Fruit fly (Drosophila melanogaster) whole organism, adult: ENCODE measurements around the gene CG6168.

Experiments used
- CG11617 ChIP-seq: fragments of 200-800 bp; sonication (Bioruptor generic); optimal IDR thresholded peaks from 2 replicates; lab custom pipeline; 2017; ENCODE audit warnings: mild to moderate bottlenecking, missing biosample characterization, missing genetic modification reagents, missing genetic modification characterization
- CG12768 ChIP-seq: fragments of 200-800 bp; sonication (Bioruptor generic); optimal IDR thresholded peaks from 2 replicates; lab custom pipeline; 2017; ENCODE audit warnings: missing biosample characterization, missing genetic modification characterization, mild to moderate bottlenecking, moderate library complexity, missing genetic modification reagents
- CG14711 ChIP-seq: fragments of 200-800 bp; sonication (Bioruptor generic); optimal IDR thresholded peaks from 2 replicates; lab custom pipeline; 2018; ENCODE audit warnings: missing biosample characterization, mild to moderate bottlenecking, missing genetic modification characterization, moderate library complexity
- CG1620 ChIP-seq: fragments of 200-800 bp; sonication (Bioruptor generic); optimal IDR thresholded peaks from 2 replicates; lab custom pipeline; 2016; ENCODE audit warnings: missing biosample characterization, missing genetic modification characterization
- CG33017 ChIP-seq: fragments of 200-800 bp; sonication (Bioruptor generic); optimal IDR thresholded peaks from 2 replicates; lab custom pipeline; 2018; ENCODE audit warnings: missing biosample characterization, mild to moderate bottlenecking, missing genetic modification characterization, moderate library complexity
- CG5204 ChIP-seq: fragments of 200-800 bp; sonication (Bioruptor generic); optimal IDR thresholded peaks from 2 replicates; lab custom pipeline; 2016; ENCODE audit warnings: missing biosample characterization, missing genetic modification characterization
- CG7045 ChIP-seq: fragments of 200-800 bp; sonication (Bioruptor generic); optimal IDR thresholded peaks from 2 replicates; lab custom pipeline; 2017; ENCODE audit warnings: missing biosample characterization, mild to moderate bottlenecking, missing genetic modification characterization
- CG7101 ChIP-seq: fragments of 200-800 bp; sonication (Bioruptor generic); optimal IDR thresholded peaks from 2 replicates; lab custom pipeline; 2018; ENCODE audit warnings: missing biosample characterization, mild to moderate bottlenecking, missing genetic modification characterization, moderate library complexity
- Clk ChIP-seq: fragments of 200-800 bp; sonication (Bioruptor generic); optimal IDR thresholded peaks from 2 replicates; lab custom pipeline; 2017; ENCODE audit warnings: missing biosample characterization, missing genetic modification characterization
- Crg-1 ChIP-seq: fragments of 200-800 bp; sonication (Bioruptor generic); optimal IDR thresholded peaks from 2 replicates; lab custom pipeline; 2016; ENCODE audit warnings: missing biosample characterization, missing genetic modification characterization
- Hr96 ChIP-seq: fragments of 200-800 bp; sonication (Bioruptor generic); optimal IDR thresholded peaks from 2 replicates; lab custom pipeline; 2016; ENCODE audit warnings: missing biosample characterization, missing genetic modification characterization
- Mnt ChIP-seq: fragments of 200-800 bp; sonication (Bioruptor generic); optimal IDR thresholded peaks from 2 replicates; lab custom pipeline; 2016; ENCODE audit warnings: missing biosample characterization, mild to moderate bottlenecking, missing genetic modification characterization
- bab1 ChIP-seq: fragments of 200-800 bp; sonication (Bioruptor generic); optimal IDR thresholded peaks from 3 replicates; lab custom pipeline; 2019; ENCODE audit warnings: missing biosample characterization, mild to moderate bottlenecking, missing genetic modification characterization, moderate library complexity
- cic ChIP-seq: fragments of 200-800 bp; sonication (Bioruptor generic); optimal IDR thresholded peaks from 2 replicates; lab custom pipeline; 2017; ENCODE audit warnings: missing biosample characterization, mild to moderate bottlenecking, missing genetic modification characterization, moderate library complexity
- cnc ChIP-seq, 2 experiments: fragments of >200 bp; optimal IDR thresholded peaks; 2 replicates each; lab custom pipeline; 2017
- kay ChIP-seq: fragments of 200-800 bp; sonication (Bioruptor generic); peaks from one replicate; lab custom pipeline; 2016; ENCODE audit warnings: missing biosample characterization, missing genetic modification characterization, borderline replicate concordance
- ovo ChIP-seq: fragments of 200-800 bp; sonication (Bioruptor generic); optimal IDR thresholded peaks from 2 replicates; lab custom pipeline; 2016; ENCODE audit warnings: missing biosample characterization, missing genetic modification characterization
- pad ChIP-seq: fragments of 200-800 bp; sonication (Bioruptor generic); optimal IDR thresholded peaks from 3 replicates; lab custom pipeline; 2017; ENCODE audit warnings: missing biosample characterization, missing genetic modification characterization, mild to moderate bottlenecking, moderate library complexity, missing genetic modification reagents
- tj ChIP-seq: fragments of 200-800 bp; sonication (Bioruptor generic); optimal IDR thresholded peaks from 3 replicates; lab custom pipeline; 2017; ENCODE audit warnings: missing biosample characterization, mild to moderate bottlenecking, missing genetic modification characterization, moderate library complexity
- toe ChIP-seq: fragments of 200-800 bp; sonication (Bioruptor generic); optimal IDR thresholded peaks from 2 replicates; lab custom pipeline; 2016; ENCODE audit warnings: missing biosample characterization, missing genetic modification characterization

Gene CG6168

DNA sequence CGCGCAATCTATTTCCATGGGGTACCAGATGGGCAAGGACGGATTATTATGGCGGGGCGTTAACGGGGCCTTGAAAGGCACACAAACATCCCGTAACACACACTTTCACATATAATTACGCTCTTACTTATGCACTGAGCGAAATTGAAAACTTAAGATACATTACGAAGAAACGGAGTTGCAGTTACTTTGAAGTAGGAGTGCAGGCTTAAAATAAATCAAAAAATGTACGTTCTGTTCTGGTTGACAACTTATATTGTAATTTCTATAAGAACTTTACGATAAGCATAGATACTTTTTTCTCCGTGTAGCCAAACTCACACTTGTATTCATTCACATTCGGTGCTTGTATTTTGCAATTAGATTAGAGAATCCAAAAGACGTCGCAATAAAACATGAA lies 31.5 kb upstream of the CG6168 start:
- peak; percentile 67 for TF ChIP-seq kay (GFP tag; lab: Kevin White, UChicago)
- peak; percentile 82 for TF ChIP-seq CG7101
- TF ChIP-seq CG5204 (GFP tag; lab: Kevin White, UChicago), result peak; percentile 76
- TF ChIP-seq ovo (GFP tag; lab: Kevin White, UChicago), result peak; percentile 51
- TF ChIP-seq Crg-1 (GFP tag; lab: Kevin White, UChicago), result peak; percentile 27
- TF ChIP-seq cnc (optimal IDR thresholded peaks at IDR 0.05; lab: Kevin White, UChicago), result no peak
- peak; percentile 79 for TF ChIP-seq CG12768 (GFP tag; lab: Kevin White, UChicago)
- TF ChIP-seq bab1 (GFP tag; lab: Kevin White, UChicago), result no peak
- TF ChIP-seq pad (GFP tag; lab: Kevin White, UChicago), result peak; percentile 17
- peak; percentile 77 for TF ChIP-seq Mnt (GFP tag; lab: Kevin White, UChicago)
- peak; percentile 83 for TF ChIP-seq CG11617 (GFP tag; lab: Kevin White, UChicago)
- TF ChIP-seq Clk, result peak; percentile 29
- peak; percentile 83 for TF ChIP-seq CG7045 (GFP tag; lab: Kevin White, UChicago)
- peak; percentile 57 for TF ChIP-seq tj (GFP tag; lab: Kevin White, UChicago)
- peak; percentile 81 for TF ChIP-seq Hr96 (GFP tag; lab: Kevin White, UChicago)
- TF ChIP-seq CG33017 (tag; lab: Kevin White, UChicago), result peak; percentile 78
- peak; percentile 54 for TF ChIP-seq toe
- no peak for TF ChIP-seq cic (GFP tag; lab: Kevin White, UChicago)
- TF ChIP-seq CG14711 (tag; lab: Kevin White, UChicago), result peak; percentile 80
- TF ChIP-seq CG1620 (GFP tag; lab: Kevin White, UChicago), result peak; percentile 45

DNA sequence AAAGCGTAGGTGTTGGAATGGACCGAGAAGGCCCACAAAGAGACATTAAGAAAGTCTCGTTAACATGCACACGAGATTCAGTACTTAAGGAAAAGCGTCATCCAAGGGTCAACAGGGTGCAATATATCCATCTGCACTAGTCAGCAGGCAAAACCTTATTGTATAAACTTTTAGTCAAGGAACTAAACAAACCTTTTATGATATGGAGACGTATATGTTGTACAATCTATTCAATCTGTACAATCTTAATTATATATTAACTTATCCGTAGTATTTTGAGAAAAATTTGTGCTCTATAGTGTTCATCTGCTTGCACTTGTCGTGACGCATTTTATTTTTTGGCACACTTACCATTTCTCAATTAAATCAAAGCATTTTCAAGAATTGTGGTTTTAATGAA lies 30.2 kb upstream of the CG6168 start:
- peak; percentile 11 for TF ChIP-seq CG14711 (tag; lab: Kevin White, UChicago)
- TF ChIP-seq cnc (optimal IDR thresholded peaks at IDR 0.05; lab: Kevin White, UChicago), result no peak
- no peak for TF ChIP-seq toe
- peak; percentile 4 for TF ChIP-seq CG7101
- peak; percentile 14 for TF ChIP-seq CG33017 (tag; lab: Kevin White, UChicago)

DNA sequence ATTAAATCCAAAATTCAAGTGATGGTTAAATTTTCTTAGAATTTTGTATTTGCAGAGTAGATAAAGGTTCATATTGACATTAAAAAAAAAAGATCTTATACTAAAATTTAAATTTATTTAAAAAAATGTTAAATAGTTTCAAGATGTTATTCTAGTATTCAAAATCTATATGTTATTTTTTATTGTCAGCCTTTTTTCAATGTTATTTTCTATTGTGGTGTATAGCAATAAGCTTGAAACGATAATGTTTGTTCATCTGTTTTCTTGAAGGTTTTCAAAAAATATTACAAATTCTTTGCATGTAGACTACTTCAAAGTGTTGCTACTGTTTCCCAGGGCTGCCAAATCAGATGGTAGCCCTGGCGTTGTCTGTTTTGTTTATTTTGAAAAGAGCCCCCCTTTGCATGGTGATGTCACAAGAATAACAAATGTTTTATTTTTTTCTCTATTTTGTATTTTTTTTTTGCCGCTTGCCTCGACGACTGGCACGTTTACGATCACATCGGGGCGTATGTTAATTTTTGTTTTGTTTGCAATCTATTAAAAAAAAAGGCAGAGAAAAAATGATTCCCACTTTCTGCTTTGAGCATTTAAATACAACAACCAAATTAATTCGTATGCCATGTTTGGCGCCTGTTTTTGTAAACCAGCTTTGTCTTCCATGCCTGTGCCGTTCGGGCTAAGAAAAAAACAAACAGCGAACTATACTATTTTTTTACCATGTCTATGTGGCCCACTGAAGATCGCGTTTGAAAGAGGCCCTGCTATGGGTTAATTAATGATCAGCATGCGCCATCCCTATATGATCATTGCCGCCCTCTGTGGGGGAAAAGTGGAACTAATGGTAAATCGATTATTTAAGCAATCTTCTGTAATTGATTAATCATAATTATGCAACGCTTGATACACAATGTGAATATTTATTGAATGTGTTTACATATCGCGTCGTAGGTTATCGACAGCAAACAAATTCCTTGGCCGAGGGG lies 29.5 kb upstream of the CG6168 start:
- TF ChIP-seq Clk, result no peak
- no peak for TF ChIP-seq CG7045 (GFP tag; lab: Kevin White, UChicago)
- TF ChIP-seq CG5204 (GFP tag; lab: Kevin White, UChicago), result peak; percentile 46
- no peak for TF ChIP-seq Crg-1 (GFP tag; lab: Kevin White, UChicago)
- peak; percentile 52 for TF ChIP-seq CG11617 (GFP tag; lab: Kevin White, UChicago)
- no peak for TF ChIP-seq ovo (GFP tag; lab: Kevin White, UChicago)
- peak; percentile 33 for TF ChIP-seq tj (GFP tag; lab: Kevin White, UChicago)
- no peak for TF ChIP-seq CG14711 (tag; lab: Kevin White, UChicago)
- peak; percentile 24 for TF ChIP-seq toe
- peak; percentile 2 for TF ChIP-seq pad (GFP tag; lab: Kevin White, UChicago)
- TF ChIP-seq Hr96 (GFP tag; lab: Kevin White, UChicago), result peak; percentile 44
- no peak for TF ChIP-seq cnc (optimal IDR thresholded peaks at IDR 0.05; lab: Kevin White, UChicago)
- no peak for TF ChIP-seq CG1620 (GFP tag; lab: Kevin White, UChicago)
- peak; percentile 32 for TF ChIP-seq CG12768 (GFP tag; lab: Kevin White, UChicago)
- TF ChIP-seq kay (GFP tag; lab: Kevin White, UChicago), result peak; percentile 86

DNA sequence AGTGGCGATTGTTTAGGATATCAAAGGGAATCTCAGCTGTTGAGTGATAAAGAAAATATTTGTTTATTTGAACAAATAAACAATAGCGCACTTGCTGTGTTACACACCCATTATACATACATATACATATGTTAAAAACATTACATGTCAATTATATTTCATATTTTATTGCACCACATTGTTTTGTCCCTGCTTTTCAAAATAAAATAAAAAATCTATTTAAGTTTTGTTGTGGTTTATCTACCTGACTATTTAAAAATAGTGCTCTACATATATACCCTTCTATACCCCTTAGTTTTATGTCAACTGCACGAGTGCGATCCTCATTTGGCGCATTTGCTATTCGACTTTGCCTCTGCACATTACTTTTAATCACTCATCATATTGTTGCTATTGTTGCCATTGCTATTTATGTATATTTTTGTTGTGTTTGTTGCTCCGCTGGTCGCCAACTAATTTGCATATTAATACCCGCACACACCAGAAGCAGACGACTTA lies 28.4 kb upstream of the CG6168 start:
- TF ChIP-seq cic (GFP tag; lab: Kevin White, UChicago) (no peak), kay (GFP tag; lab: Kevin White, UChicago) (peak; percentile 11), cnc (optimal IDR thresholded peaks at IDR 0.05; lab: Kevin White, UChicago) (no peak), CG33017 (tag; lab: Kevin White, UChicago) (peak; percentile 79), Hr96 (GFP tag; lab: Kevin White, UChicago) (peak; percentile 56), CG11617 (GFP tag; lab: Kevin White, UChicago) (peak; percentile 32), ovo (GFP tag; lab: Kevin White, UChicago) (no peak), tj (GFP tag; lab: Kevin White, UChicago) (no peak), pad (GFP tag; lab: Kevin White, UChicago) (peak; percentile 78), toe (no peak), CG7045 (GFP tag; lab: Kevin White, UChicago) (peak; percentile 80), bab1 (GFP tag; lab: Kevin White, UChicago) (peak; percentile 57), CG5204 (GFP tag; lab: Kevin White, UChicago) (peak; percentile 73), CG7101 (peak; percentile 88), Mnt (GFP tag; lab: Kevin White, UChicago) (no peak), Crg-1 (GFP tag; lab: Kevin White, UChicago) (peak; percentile 70), CG1620 (GFP tag; lab: Kevin White, UChicago) (peak; percentile 3), Clk (peak; percentile 39), CG12768 (GFP tag; lab: Kevin White, UChicago) (peak; percentile 53), CG14711 (tag; lab: Kevin White, UChicago) (peak; percentile 85)
